Fruit fly (Drosophila melanogaster) whole organism, wandering third instar larva: ENCODE measurements around the gene CG4133.

ENCODE experiments used
- Abd-B ChIP-seq: fragments of >200 bp; optimal IDR thresholded peaks from 2 replicates; lab custom pipeline; 2017; ENCODE audit warnings: missing biosample characterization, missing genetic modification characterization
- CG32264 ChIP-seq: fragments of 200-800 bp; sonication (Bioruptor generic); optimal IDR thresholded peaks from 2 replicates; lab custom pipeline; 2016; ENCODE audit warnings: missing biosample characterization, missing genetic modification characterization
- CG9705 ChIP-seq: fragments of 200-800 bp; sonication (Bioruptor generic); optimal IDR thresholded peaks from 2 replicates; lab custom pipeline; 2018; ENCODE audit warnings: missing biosample characterization, mild to moderate bottlenecking, missing genetic modification characterization
- CrebA ChIP-seq: fragments of 200-800 bp; sonication (Bioruptor generic); optimal IDR thresholded peaks from 2 replicates; lab custom pipeline; 2016; ENCODE audit warnings: missing biosample characterization, mild to moderate bottlenecking, missing genetic modification characterization, borderline replicate concordance
- Dfd ChIP-seq: fragments of >200 bp; optimal IDR thresholded peaks from 2 replicates; lab custom pipeline; 2017; ENCODE audit warnings: missing biosample characterization, missing genetic modification characterization
- Dif ChIP-seq: fragments of 200-275, 200-300 bp; sonication (Bioruptor generic); optimal IDR thresholded peaks from 2 replicates; lab custom pipeline; 2018; ENCODE audit warnings: missing biosample characterization, missing genetic modification characterization; ENCODE audit not compliant: partially characterized antibody
- GATAd ChIP-seq: sonication (Bioruptor generic); optimal IDR thresholded peaks from 2 replicates; lab custom pipeline; 2016; ENCODE audit warnings: missing biosample characterization, missing genetic modification characterization
- HLH106 ChIP-seq: fragments of 200-800 bp; optimal IDR thresholded peaks from 3 replicates; lab custom pipeline; 2019; ENCODE audit warnings: missing biosample characterization, mild to moderate bottlenecking, missing genetic modification characterization, moderate library complexity
- Hnf4 ChIP-seq: fragments of 200-800 bp; sonication (Bioruptor generic); optimal IDR thresholded peaks from 2 replicates; lab custom pipeline; 2016; ENCODE audit warnings: missing biosample characterization, mild to moderate bottlenecking, missing genetic modification characterization
- Hr78 ChIP-seq: fragments of >200 bp; optimal IDR thresholded peaks from 2 replicates; lab custom pipeline; 2017; ENCODE audit warnings: missing biosample characterization, missing genetic modification characterization
- Hr83 ChIP-seq: fragments of 200-300 bp; sonication (Bioruptor generic); optimal IDR thresholded peaks from 2 replicates; lab custom pipeline; 2016; ENCODE audit warnings: missing biosample characterization, mild to moderate bottlenecking, missing genetic modification characterization, moderate library complexity; ENCODE audit not compliant: poor library complexity, severe bottlenecking
- Jra ChIP-seq: sonication (Bioruptor generic); optimal IDR thresholded peaks from 2 replicates; lab custom pipeline; 2016; ENCODE audit warnings: missing biosample characterization, missing genetic modification characterization
- Mio ChIP-seq: sonication (Bioruptor generic); optimal IDR thresholded peaks from 2 replicates; lab custom pipeline; 2016; ENCODE audit warnings: missing biosample characterization, missing genetic modification characterization
- Myc ChIP-seq: fragments of >200 bp; optimal IDR thresholded peaks from 2 replicates; lab custom pipeline; 2017
- N ChIP-seq: fragments of >200 bp; optimal IDR thresholded peaks from 2 replicates; lab custom pipeline; 2018; ENCODE audit warnings: missing biosample characterization, missing external identifiers, missing genetic modification characterization
- OdsH ChIP-seq: fragments of 200-800 bp; sonication (Bioruptor generic); optimal IDR thresholded peaks from 2 replicates; lab custom pipeline; 2016; ENCODE audit warnings: missing biosample characterization, mild to moderate bottlenecking, missing genetic modification characterization
- Rel ChIP-seq, 2 experiments: fragments of 200-800 bp; sonication (Bioruptor generic) in 1 of 2; optimal IDR thresholded peaks; 2 replicates in 1 of 2; 3 replicates in 1 of 2; lab custom pipeline; 2016 to 2019; ENCODE audit warnings: mild to moderate bottlenecking in 2 of 2, missing biosample characterization in 2 of 2, missing genetic modification characterization in 2 of 2, moderate library complexity in 1 of 2
- Sp1 ChIP-seq: fragments of 200-800 bp; sonication (Bioruptor generic); optimal IDR thresholded peaks from 3 replicates; lab custom pipeline; 2019; ENCODE audit warnings: missing biosample characterization, mild to moderate bottlenecking, missing genetic modification characterization, moderate library complexity
- Vsx2 ChIP-seq: fragments of 200-300, 225-300 bp; sonication (Bioruptor generic); optimal IDR thresholded peaks from 2 replicates; lab custom pipeline; 2018; ENCODE audit warnings: missing biosample characterization, missing genetic modification characterization; ENCODE audit not compliant: partially characterized antibody
- br ChIP-seq: fragments of 200-800 bp; sonication (Bioruptor generic); optimal IDR thresholded peaks from 2 replicates; lab custom pipeline; 2016; ENCODE audit warnings: missing biosample characterization, missing genetic modification characterization
- brk ChIP-seq: fragments of 200-800 bp; sonication (Bioruptor generic); optimal IDR thresholded peaks from 2 replicates; lab custom pipeline; 2016; ENCODE audit warnings: missing biosample characterization, mild to moderate bottlenecking, missing genetic modification characterization
- dl ChIP-seq, 2 experiments: fragments of 175-275, 200-275 bp in 1 of 2; fragments of 200-275 bp in 1 of 2; sonication (Bioruptor generic); optimal IDR thresholded peaks; lab custom pipeline; 2018; ENCODE audit warnings: mild to moderate bottlenecking in 2 of 2, missing biosample characterization in 2 of 2, missing genetic modification characterization in 2 of 2, moderate library complexity in 2 of 2; ENCODE audit not compliant: partially characterized antibody in 2 of 2, insufficient read depth in 1 of 2
- dmrt93B ChIP-seq: fragments of 200-800 bp; sonication (Bioruptor generic); optimal IDR thresholded peaks from 2 replicates; lab custom pipeline; 2018; ENCODE audit warnings: missing biosample characterization, mild to moderate bottlenecking, missing genetic modification characterization
- dsf ChIP-seq: sonication (Bioruptor generic); optimal IDR thresholded peaks from 2 replicates; lab custom pipeline; 2016; ENCODE audit warnings: missing biosample characterization, missing genetic modification characterization, borderline replicate concordance
- ey ChIP-seq: fragments of 200-800 bp; sonication (Bioruptor generic); optimal IDR thresholded peaks from 2 replicates; lab custom pipeline; 2016; ENCODE audit warnings: missing biosample characterization, missing genetic modification characterization
- foxo ChIP-seq, 2 experiments: fragments of 200-800 bp; sonication (Bioruptor generic); optimal IDR thresholded peaks; 2 replicates in 1 of 2; 3 replicates in 1 of 2; lab custom pipeline; 2016 to 2017; ENCODE audit warnings: missing biosample characterization in 2 of 2, missing genetic modification characterization in 2 of 2
- fru ChIP-seq: fragments of 200-800 bp; sonication (Bioruptor generic); optimal IDR thresholded peaks from 3 replicates; lab custom pipeline; 2016; ENCODE audit warnings: missing biosample characterization, mild to moderate bottlenecking, missing genetic modification characterization
- h ChIP-seq: fragments of 200-800 bp; sonication (Bioruptor generic); optimal IDR thresholded peaks from 3 replicates; lab custom pipeline; 2016; ENCODE audit warnings: missing biosample characterization, mild to moderate bottlenecking, missing genetic modification characterization
- jim ChIP-seq: fragments of 175-275, 200-325 bp; sonication (Bioruptor generic); optimal IDR thresholded peaks from 2 replicates; lab custom pipeline; 2016; ENCODE audit warnings: missing biosample characterization, mild to moderate bottlenecking, missing genetic modification characterization
- lola ChIP-seq: fragments of >200 bp; optimal IDR thresholded peaks from 2 replicates; lab custom pipeline; 2017; ENCODE audit warnings: missing biosample characterization, missing genetic modification characterization
- pan ChIP-seq: fragments of >200 bp; optimal IDR thresholded peaks from 2 replicates; lab custom pipeline; 2017
- psq ChIP-seq: fragments of 200-800 bp; sonication (Bioruptor generic); optimal IDR thresholded peaks from 3 replicates; lab custom pipeline; 2017; ENCODE audit warnings: missing biosample characterization, mild to moderate bottlenecking, missing genetic modification characterization, moderate library complexity
- rgr ChIP-seq: fragments of 200-800 bp; sonication (Bioruptor generic); optimal IDR thresholded peaks from 3 replicates; lab custom pipeline; 2016; ENCODE audit warnings: missing biosample characterization, mild to moderate bottlenecking, missing genetic modification characterization
- sage ChIP-seq: fragments of 200-800 bp; sonication (Bioruptor generic); optimal IDR thresholded peaks from 2 replicates; lab custom pipeline; 2016; ENCODE audit warnings: missing biosample characterization, mild to moderate bottlenecking, missing genetic modification characterization
- sv ChIP-seq: fragments of 200-800 bp; sonication (Bioruptor generic); optimal IDR thresholded peaks from 3 replicates; lab custom pipeline; 2016; ENCODE audit warnings: missing biosample characterization, missing genetic modification characterization
- tai ChIP-seq: sonication (Bioruptor generic); optimal IDR thresholded peaks from 2 replicates; lab custom pipeline; 2016; ENCODE audit warnings: missing biosample characterization, missing genetic modification characterization
- usp ChIP-seq: fragments of >200 bp; optimal IDR thresholded peaks from 2 replicates; lab custom pipeline; 2017; ENCODE audit warnings: missing biosample characterization, missing genetic modification characterization
- woc ChIP-seq: sonication (Bioruptor generic); optimal IDR thresholded peaks from 2 replicates; lab custom pipeline; 2016; ENCODE audit warnings: missing biosample characterization, mild to moderate bottlenecking, missing genetic modification characterization

Gene CG4133

dm6 chr2L:480638-481399 is 25.5 kb downstream of the CG4133 start:
- peak; percentile 100 for TF ChIP-seq woc
- TF ChIP-seq brk (GFP tag; lab: Kevin White, UChicago): peak; percentile 99
- TF ChIP-seq N (GFP tag; lab: Kevin White, UChicago): no peak
- TF ChIP-seq CG9705 (GFP tag; lab: Kevin White, UChicago): peak; percentile 99
- TF ChIP-seq Jra (GFP tag; lab: Kevin White, UChicago): peak; percentile 100
- peak; percentile 100 for TF ChIP-seq OdsH (GFP tag; lab: Kevin White, UChicago)
- peak; percentile 94 for TF ChIP-seq Hr83
- peak; percentile 100 for TF ChIP-seq rgr (GFP tag; lab: Kevin White, UChicago)
- peak; percentile 100 for TF ChIP-seq HLH106 (tag; lab: Kevin White, UChicago)
- peak; percentile 49 for TF ChIP-seq Dif
- peak; percentile 100 for TF ChIP-seq Hnf4 (GFP tag; lab: Kevin White, UChicago)
- peak in 1 of 2 experiments; percentile 69 for TF ChIP-seq dl (GFP tag; optimal IDR thresholded peaks at IDR 0.05; lab: Kevin White, UChicago; ENCODE audit: insufficient read depth in 1 of 2, partially characterized antibody in 2 of 2)
- TF ChIP-seq dsf (GFP tag; lab: Kevin White, UChicago): peak; percentile 99
- TF ChIP-seq CrebA (GFP tag; lab: Kevin White, UChicago): peak; percentile 99
- peak; percentile 31 for TF ChIP-seq usp (GFP tag; lab: Kevin White, UChicago)
- TF ChIP-seq br (GFP tag; lab: Kevin White, UChicago): peak; percentile 100
- peak; percentile 89 for TF ChIP-seq jim (GFP tag; lab: Kevin White, UChicago)
- TF ChIP-seq GATAd: peak; percentile 98
- peak; percentile 94 for TF ChIP-seq pan (lab: Kevin White, UChicago)
- TF ChIP-seq dmrt93B: peak; percentile 100
- peak; percentile 100 for TF ChIP-seq tai
- TF ChIP-seq fru (GFP tag; lab: Kevin White, UChicago): peak; percentile 100
- no peak for TF ChIP-seq Hr78 (GFP tag; lab: Kevin White, UChicago)
- TF ChIP-seq CG32264: peak; percentile 100
- peak; percentile 99 for TF ChIP-seq Dfd
- peak; percentile 100 for TF ChIP-seq h (GFP tag; lab: Kevin White, UChicago)
- TF ChIP-seq lola (GFP tag; lab: Kevin White, UChicago): peak; percentile 41
- peak; percentile 98 for TF ChIP-seq Mio
- TF ChIP-seq sv (GFP tag; lab: Kevin White, UChicago): peak; percentile 100
- peak; percentile 100 for TF ChIP-seq foxo (GFP tag; optimal IDR thresholded peaks at IDR 0.05; lab: Kevin White, UChicago)
- TF ChIP-seq Abd-B (GFP tag; lab: Kevin White, UChicago): no peak
- TF ChIP-seq Rel (GFP tag; optimal IDR thresholded peaks at IDR 0.05; lab: Kevin White, UChicago): peak; percentile 100
- peak; percentile 93 for TF ChIP-seq Rel (tag; optimal IDR thresholded peaks at IDR 0.05; lab: Kevin White, UChicago)
- no peak for TF ChIP-seq Vsx2 (GFP tag; lab: Kevin White, UChicago)
- TF ChIP-seq Myc (lab: Kevin White, UChicago): no peak
- TF ChIP-seq psq (GFP tag; lab: Kevin White, UChicago): peak; percentile 100
- TF ChIP-seq Sp1 (GFP tag; lab: Kevin White, UChicago): peak; percentile 100
- TF ChIP-seq ey (GFP tag; lab: Kevin White, UChicago): peak; percentile 100
- peak; percentile 99 for TF ChIP-seq sage

DNA sequence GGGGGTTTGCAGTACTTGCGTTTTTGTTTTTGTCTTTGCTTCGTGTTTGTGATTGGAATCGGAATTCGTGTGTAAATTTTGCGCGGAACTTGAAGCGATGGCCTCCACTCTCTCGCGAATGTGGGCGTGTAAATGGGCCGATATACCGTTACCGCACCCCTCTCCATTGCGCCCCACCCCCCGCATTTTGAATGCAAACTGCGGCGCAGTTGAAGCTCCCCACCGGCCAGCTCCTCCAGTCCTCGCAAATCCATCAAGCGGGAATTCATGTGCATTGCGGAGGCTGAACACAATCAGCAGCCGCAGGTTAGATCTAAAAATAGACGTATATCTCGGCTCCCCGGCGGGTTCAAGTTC is 26.0 kb downstream of the CG4133 start:
- no peak for TF ChIP-seq jim (GFP tag; lab: Kevin White, UChicago)
- no peak for TF ChIP-seq N (GFP tag; lab: Kevin White, UChicago)
- no peak for TF ChIP-seq rgr (GFP tag; lab: Kevin White, UChicago)
- no peak for TF ChIP-seq sv (GFP tag; lab: Kevin White, UChicago)
- no peak for TF ChIP-seq sage
- no peak for TF ChIP-seq brk (GFP tag; lab: Kevin White, UChicago)
- TF ChIP-seq woc: no peak
- no peak for TF ChIP-seq Vsx2 (GFP tag; lab: Kevin White, UChicago)
- no peak for TF ChIP-seq CrebA (GFP tag; lab: Kevin White, UChicago)
- peak; percentile 47 for TF ChIP-seq Hr83
- no peak for TF ChIP-seq Rel (GFP tag; optimal IDR thresholded peaks at IDR 0.05; lab: Kevin White, UChicago)
- peak; percentile 52 for TF ChIP-seq Rel (tag; optimal IDR thresholded peaks at IDR 0.05; lab: Kevin White, UChicago)
- TF ChIP-seq dsf (GFP tag; lab: Kevin White, UChicago): no peak
